Worm (Caenorhabditis elegans) whole organism, early embryonic: ENCODE results near the gene Y55F3BR.11.

Experiments used
- aly-1 ChIP-seq: sonication (generic microtip); optimal IDR thresholded peaks from 2 replicates; lab custom pipeline; 2016; ENCODE audit warnings: missing genetic modification characterization, missing compliant biosample characterization
- ama-1 ChIP-seq: fragments of 150-350 bp; optimal IDR thresholded peaks from 2 replicates; lab custom pipeline; 2014
- ceh-13 ChIP-seq: fragments of 200-800 bp; sonication (Bioruptor generic); optimal IDR thresholded peaks from 2 replicates; lab custom pipeline; 2018; ENCODE audit warnings: mild to moderate bottlenecking, missing genetic modification characterization, missing compliant biosample characterization
- ceh-36 ChIP-seq: sonication (generic microtip); optimal IDR thresholded peaks from 2 replicates; lab custom pipeline; 2016; ENCODE audit warnings: missing genetic modification characterization, inconsistent platforms, missing compliant biosample characterization
- flt-1 ChIP-seq: fragments of 200-800 bp; sonication (Bioruptor generic); IDR thresholded peaks from 2 replicates; pipeline ENCODE4 v1.3.6; 2022; ENCODE audit warnings: missing genetic modification characterization, missing compliant biosample characterization
- hmbx-1 ChIP-seq: sonication (generic microtip); optimal IDR thresholded peaks from 2 replicates; lab custom pipeline; 2016; ENCODE audit warnings: mild to moderate bottlenecking, missing genetic modification characterization, missing compliant biosample characterization
- hnd-1 ChIP-seq: sonication (generic microtip); optimal IDR thresholded peaks from 2 replicates; lab custom pipeline; 2016; ENCODE audit warnings: missing genetic modification characterization, missing compliant biosample characterization
- pes-1 ChIP-seq: fragments of 200-800 bp; sonication (Bioruptor generic); IDR thresholded peaks from 2 replicates; pipeline ENCODE4 v1.3.6; 2022; ENCODE audit warnings: missing genetic modification reagents, missing genetic modification characterization, missing compliant biosample characterization
- scrt-1 ChIP-seq: fragments of 200-800 bp; sonication (Bioruptor generic); IDR thresholded peaks from 2 replicates; pipeline ENCODE4 v1.3.6; 2022; ENCODE audit warnings: missing genetic modification characterization, missing compliant biosample characterization
- sea-1 ChIP-seq: fragments of 200-800 bp; sonication (Bioruptor generic); conservative IDR thresholded peaks from 2 replicates; pipeline ENCODE4 v1.3.6; 2022; ENCODE audit warnings: missing genetic modification characterization, missing compliant biosample characterization
- tbx-37 ChIP-seq: fragments of 200-800 bp; sonication (Bioruptor generic); conservative IDR thresholded peaks from 2 replicates; pipeline ENCODE4 v1.3.6; 2022; ENCODE audit warnings: missing genetic modification reagents, missing genetic modification characterization, missing compliant biosample characterization

DNA sequence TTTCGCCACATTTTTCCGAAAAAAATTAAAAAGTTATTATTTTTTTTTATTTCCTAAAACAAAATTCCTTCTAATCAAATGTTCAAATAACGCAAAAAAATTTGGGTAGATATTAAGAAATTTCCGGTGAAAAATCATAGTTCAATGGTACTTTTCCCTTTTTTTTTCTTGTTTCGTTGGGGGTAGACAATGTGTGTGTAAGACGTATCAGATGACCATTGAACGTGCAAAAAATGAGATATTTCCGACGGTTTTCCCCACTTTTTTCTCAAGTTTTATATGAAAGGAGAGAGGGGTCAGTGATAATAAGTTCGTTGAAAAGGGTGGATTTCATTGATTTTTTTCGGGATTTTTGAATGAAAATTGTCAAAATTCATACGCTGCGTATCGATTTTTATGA, 28.9 kb upstream of the Y55F3BR.11 start:
- TF ChIP-seq ama-1 (no peak), ceh-36 (tag; lab: Kevin White, UChicago) (no peak), scrt-1 (GFP tag; lab: Robert Waterston, UW) (no peak), hnd-1 (tag; lab: Kevin White, UChicago) (no peak), sea-1 (GFP tag; lab: Robert Waterston, UW) (no peak), ceh-13 (GFP tag; lab: Kevin White, UChicago) (no peak), hmbx-1 (tag; lab: Kevin White, UChicago) (no peak), flt-1 (no peak), aly-1 (tag; lab: Kevin White, UChicago) (no peak), tbx-37 (GFP tag; lab: Robert Waterston, UW) (no peak), pes-1 (GFP tag; lab: Robert Waterston, UW) (no peak)
